Fruit fly (Drosophila melanogaster) whole organism: Measurements from ENCODE around the gene Spt3.

Source experiments
- CG8478 ChIP-seq: fragments of >200 bp; optimal IDR thresholded peaks from 2 replicates; lab custom pipeline; 2018; ENCODE audit warnings: inconsistent platforms
- EcR ChIP-seq, 2 experiments: fragments of >200 bp; optimal IDR thresholded peaks; 2 replicates each; lab custom pipeline; 2017; ENCODE audit warnings: missing biosample characterization in 2 of 2, missing genetic modification characterization in 2 of 2, missing genetic modification reagents in 2 of 2

dm6 chr3R:12031657-12032056, 14.7 kb downstream of the Spt3 start, which contains the start of the genes CG31358, CG42504 and CG42505:
- TF ChIP-seq CG8478 (lab: Kevin White, UChicago) (no peak), EcR (GFP tag; optimal IDR thresholded peaks at IDR 0.05; lab: Kevin White, UChicago) (no peak)
